Fruit fly (Drosophila melanogaster) whole organism: Measurements from ENCODE around the gene CG34297.

Experiments
- EcR ChIP-seq, 2 experiments: fragments of >200 bp; optimal IDR thresholded peaks; 2 replicates each; lab custom pipeline; 2017; ENCODE audit warnings: missing biosample characterization in 2 of 2, missing genetic modification characterization in 2 of 2, missing genetic modification reagents in 2 of 2
- pan ChIP-seq: fragments of >200 bp; optimal IDR thresholded peaks from 2 replicates; lab custom pipeline; 2017
- psq ChIP-seq: fragments of >200 bp; optimal IDR thresholded peaks from 2 replicates; lab custom pipeline; 2017
- usp ChIP-seq: fragments of >200 bp; optimal IDR thresholded peaks from 2 replicates; lab custom pipeline; 2017; ENCODE audit warnings: missing biosample characterization, missing genetic modification characterization, mixed read lengths

dm6 chr3R:6755454-6755853, 7.6 kb upstream of the CG34297 start:
- TF ChIP-seq pan (lab: Kevin White, UChicago), result no peak
- TF ChIP-seq psq (lab: Kevin White, UChicago), result no peak
- TF ChIP-seq usp, result no peak
- TF ChIP-seq EcR (GFP tag; optimal IDR thresholded peaks at IDR 0.05; lab: Kevin White, UChicago), result no peak
